Worm (Caenorhabditis elegans): ENCODE results near the gene chdh-1.

- TF ChIP-seq R02D3.7 (tag; optimal IDR thresholded peaks at IDR 0.05) (no peak), ztf-11 (tag; optimal IDR thresholded peaks at IDR 0.05) (no peak), nhr-25 (tag; optimal IDR thresholded peaks at IDR 0.05) (no peak), unc-62 (GFP tag; optimal IDR thresholded peaks at IDR 0.05) (no peak)
Measured at ce11 chrII:8684824-8685223, 13.9 kb downstream of the chdh-1 start, which contains the start of gene hgap-2.
